Fruit fly (Drosophila melanogaster) whole organism, embryonic: Measurements from ENCODE around the gene CG13385.

Source experiments
- Abd-B ChIP-seq: fragments of 200-800 bp; sonication (Bioruptor generic); optimal IDR thresholded peaks from 2 replicates; lab custom pipeline; 2018; ENCODE audit warnings: missing biosample characterization, mild to moderate bottlenecking, missing genetic modification characterization, moderate library complexity
- Aef1 ChIP-seq: fragments of 200-800 bp; sonication (Bioruptor generic); IDR thresholded peaks from 3 replicates; pipeline ENCODE4 v1.3.6; 2022; ENCODE audit warnings: missing biosample characterization, missing genetic modification characterization
- CG10321 ChIP-seq: fragments of 200-800 bp; sonication (Bioruptor generic); IDR thresholded peaks from 2 replicates; pipeline ENCODE4 v1.3.6; 2022; ENCODE audit warnings: missing biosample characterization, missing genetic modification characterization
- CG11723 ChIP-seq: fragments of 200-800 bp; sonication (Bioruptor generic); optimal IDR thresholded peaks from 2 replicates; lab custom pipeline; 2017; ENCODE audit warnings: missing biosample characterization, mild to moderate bottlenecking, missing genetic modification characterization
- CG12769 ChIP-seq: fragments of 200-800 bp; sonication (Bioruptor generic); optimal IDR thresholded peaks from 2 replicates; lab custom pipeline; 2019; ENCODE audit warnings: missing biosample characterization, mild to moderate bottlenecking, missing genetic modification characterization, moderate library complexity
- CG14014 ChIP-seq: fragments of 200-800 bp; sonication (Bioruptor generic); IDR thresholded peaks from 2 replicates; pipeline ENCODE4 v1.3.6; 2022; ENCODE audit warnings: missing biosample characterization, missing genetic modification characterization
- CG16813 ChIP-seq: fragments of 200-800 bp; sonication (Bioruptor generic); IDR thresholded peaks from 3 replicates; pipeline ENCODE4 v1.3.6; 2022; ENCODE audit warnings: missing biosample characterization, missing genetic modification characterization; ENCODE audit not compliant: partially characterized antibody
- CG17361 ChIP-seq: fragments of 200-800 bp; sonication (Bioruptor generic); IDR thresholded peaks from 3 replicates; pipeline ENCODE4 v1.3.6; 2022; ENCODE audit warnings: missing biosample characterization, missing genetic modification characterization
- CG18476 ChIP-seq: fragments of 200-800 bp; sonication (Bioruptor generic); optimal IDR thresholded peaks from 2 replicates; lab custom pipeline; 2016; ENCODE audit warnings: missing biosample characterization, mild to moderate bottlenecking, missing genetic modification characterization
- CG18619 ChIP-seq: fragments of 200-800 bp; sonication (Bioruptor generic); optimal IDR thresholded peaks from 3 replicates; lab custom pipeline; 2017; ENCODE audit warnings: missing biosample characterization, mild to moderate bottlenecking, missing genetic modification characterization
- CG2116 ChIP-seq: fragments of 200-800 bp; sonication (Bioruptor generic); optimal IDR thresholded peaks from 3 replicates; lab custom pipeline; 2018; ENCODE audit warnings: missing biosample characterization, mild to moderate bottlenecking, missing genetic modification characterization
- CG34224 ChIP-seq: fragments of 200-800 bp; sonication (Bioruptor generic); IDR thresholded peaks from 3 replicates; pipeline ENCODE4 v1.3.6; 2022; ENCODE audit warnings: missing biosample characterization, missing genetic modification characterization; ENCODE audit not compliant: partially characterized antibody
- CG4328 ChIP-seq: fragments of 200-800 bp; sonication (Bioruptor generic); optimal IDR thresholded peaks from 3 replicates; lab custom pipeline; 2017; ENCODE audit warnings: missing biosample characterization, missing genetic modification reagents, missing genetic modification characterization
- CG4360 ChIP-seq: fragments of 200-800 bp; sonication (Bioruptor generic); IDR thresholded peaks from 2 replicates; pipeline ENCODE4 v1.3.6; 2022; ENCODE audit warnings: missing biosample characterization, missing genetic modification characterization
- CG4424 ChIP-seq: fragments of 200-800 bp; sonication (Bioruptor generic); optimal IDR thresholded peaks from 3 replicates; lab custom pipeline; 2016; ENCODE audit warnings: missing biosample characterization, missing genetic modification characterization
- CG7839 ChIP-seq: fragments of 200-800 bp; sonication (Bioruptor generic); optimal IDR thresholded peaks from 3 replicates; lab custom pipeline; 2018; ENCODE audit warnings: missing biosample characterization, mild to moderate bottlenecking, missing genetic modification characterization, moderate library complexity
- CG7987 ChIP-seq: fragments of 200-800 bp; sonication (Bioruptor generic); optimal IDR thresholded peaks from 2 replicates; lab custom pipeline; 2018; ENCODE audit warnings: missing biosample characterization, mild to moderate bottlenecking, missing genetic modification characterization, moderate library complexity
- CG8089 ChIP-seq: fragments of 200-800 bp; sonication (Bioruptor generic); optimal IDR thresholded peaks from 3 replicates; lab custom pipeline; 2016; ENCODE audit warnings: missing biosample characterization, missing genetic modification characterization
- CHES-1-like ChIP-seq: fragments of 200-800 bp; sonication (Bioruptor generic); optimal IDR thresholded peaks from 2 replicates; lab custom pipeline; 2016; ENCODE audit warnings: missing biosample characterization, missing genetic modification characterization
- Dad ChIP-seq: fragments of 200-800 bp; sonication (Bioruptor generic); optimal IDR thresholded peaks from 3 replicates; lab custom pipeline; 2016; ENCODE audit warnings: missing biosample characterization, missing genetic modification characterization
- Dll ChIP-seq: fragments of 200-800 bp; sonication (Bioruptor generic); IDR thresholded peaks from 4 replicates; pipeline ENCODE4 v1.3.6; 2022; ENCODE audit warnings: missing biosample characterization, missing genetic modification characterization; ENCODE audit not compliant: partially characterized antibody
- Eip74EF ChIP-seq, 2 experiments: fragments of 200-800 bp in 1 of 2; fragments of >200 bp in 1 of 2; sonication (Bioruptor generic) in 1 of 2; optimal IDR thresholded peaks; 2 replicates each; lab custom pipeline; 2017 to 2019; ENCODE audit warnings: missing biosample characterization in 2 of 2, missing genetic modification characterization in 2 of 2, mild to moderate bottlenecking in 1 of 2, moderate library complexity in 1 of 2
- Ets65A ChIP-seq: fragments of 200-800 bp; sonication (Bioruptor generic); peaks from one replicate; lab custom pipeline; 2016; ENCODE audit warnings: missing biosample characterization, missing genetic modification characterization
- HLH3B ChIP-seq: fragments of 200-800 bp; sonication (Bioruptor generic); IDR thresholded peaks from 2 replicates; pipeline ENCODE4 v1.3.6; 2022; ENCODE audit warnings: missing biosample characterization, missing genetic modification characterization
- Hr3 ChIP-seq: fragments of 200-800 bp; sonication (Bioruptor generic); optimal IDR thresholded peaks from 3 replicates; lab custom pipeline; 2016; ENCODE audit warnings: missing biosample characterization, missing genetic modification characterization
- MBD-R2 ChIP-seq: fragments of 200-800 bp; sonication (Bioruptor generic); IDR thresholded peaks from 2 replicates; pipeline ENCODE4 v1.3.6; 2022; ENCODE audit warnings: missing biosample characterization, missing genetic modification characterization
- Nf-YB ChIP-seq: fragments of 200-800 bp; sonication (Bioruptor generic); optimal IDR thresholded peaks from 3 replicates; lab custom pipeline; 2019; ENCODE audit warnings: missing biosample characterization, mild to moderate bottlenecking, missing genetic modification characterization, moderate library complexity
- Sin3A ChIP-seq: fragments of >200 bp; optimal IDR thresholded peaks from 2 replicates; lab custom pipeline; 2018
- Trl ChIP-seq, 3 experiments: fragments of >200 bp in 2 of 3; fragments of 200-800 bp in 1 of 3; sonication (Bioruptor generic) in 1 of 3; optimal IDR thresholded peaks; 2 replicates in 1 of 3; 3 replicates in 2 of 3; lab custom pipeline; 2016 to 2017; ENCODE audit warnings: missing biosample characterization in 1 of 3, missing genetic modification characterization in 1 of 3
- ato ChIP-seq: fragments of 200-800 bp; sonication (Bioruptor generic); IDR thresholded peaks from 2 replicates; pipeline ENCODE4 v1.3.6; 2022; ENCODE audit warnings: missing biosample characterization, missing genetic modification characterization; ENCODE audit not compliant: partially characterized antibody
- bab2 ChIP-seq: fragments of 200-800 bp; sonication (Bioruptor generic); optimal IDR thresholded peaks from 2 replicates; lab custom pipeline; 2016; ENCODE audit warnings: missing biosample characterization, missing genetic modification characterization
- bowl ChIP-seq: fragments of 200-800 bp; sonication (Bioruptor generic); IDR thresholded peaks from 2 replicates; pipeline ENCODE4 v1.3.6; 2022; ENCODE audit warnings: missing biosample characterization, missing genetic modification characterization
- cas ChIP-seq: fragments of 200-800 bp; sonication (Bioruptor generic); IDR thresholded peaks from 2 replicates; pipeline ENCODE4 v1.3.6; 2022; ENCODE audit warnings: missing biosample characterization, missing genetic modification characterization
- chinmo ChIP-seq: fragments of 200-800 bp; sonication (Bioruptor generic); IDR thresholded peaks from 4 replicates; pipeline ENCODE4 v1.3.6; 2022; ENCODE audit warnings: missing biosample characterization, missing genetic modification characterization; ENCODE audit not compliant: partially characterized antibody
- chn ChIP-seq: fragments of 200-800 bp; sonication (Bioruptor generic); optimal IDR thresholded peaks from 2 replicates; lab custom pipeline; 2016; ENCODE audit warnings: missing biosample characterization, missing genetic modification characterization
- da ChIP-seq: fragments of 200-800 bp; sonication (Bioruptor generic); optimal IDR thresholded peaks from 2 replicates; lab custom pipeline; 2016; ENCODE audit warnings: missing biosample characterization, missing genetic modification characterization
- dmrt99B ChIP-seq: fragments of 200-800 bp; sonication (Bioruptor generic); optimal IDR thresholded peaks from 2 replicates; lab custom pipeline; 2018; ENCODE audit warnings: missing biosample characterization, mild to moderate bottlenecking, missing genetic modification characterization, moderate library complexity
- gce ChIP-seq: fragments of 200-800 bp; sonication (Bioruptor generic); IDR thresholded peaks from 3 replicates; pipeline ENCODE4 v1.3.6; 2022; ENCODE audit warnings: missing biosample characterization, missing genetic modification characterization
- gsb-n ChIP-seq: fragments of 200-800 bp; sonication (Bioruptor generic); optimal IDR thresholded peaks from 3 replicates; lab custom pipeline; 2018; ENCODE audit warnings: missing biosample characterization, mild to moderate bottlenecking, missing genetic modification characterization
- hb ChIP-seq: fragments of 200-800 bp; sonication (Bioruptor generic); IDR thresholded peaks from 3 replicates; pipeline ENCODE4 v1.3.6; 2022; ENCODE audit warnings: missing biosample characterization, missing genetic modification characterization; ENCODE audit not compliant: partially characterized antibody
- luna ChIP-seq: fragments of 200-800 bp; sonication (Bioruptor generic); optimal IDR thresholded peaks from 2 replicates; lab custom pipeline; 2016; ENCODE audit warnings: missing biosample characterization, missing genetic modification characterization
- nau ChIP-seq: fragments of 200-800 bp; sonication (Bioruptor generic); optimal IDR thresholded peaks from 3 replicates; lab custom pipeline; 2017; ENCODE audit warnings: missing biosample characterization, mild to moderate bottlenecking, missing genetic modification characterization, missing genetic modification reagents
- peb ChIP-seq: fragments of 200-800 bp; sonication (Bioruptor generic); IDR thresholded peaks from 2 replicates; pipeline ENCODE4 v1.3.6; 2022; ENCODE audit warnings: missing biosample characterization, missing genetic modification characterization
- pzg ChIP-seq: fragments of 200-800 bp; sonication (Bioruptor generic); optimal IDR thresholded peaks from 3 replicates; lab custom pipeline; 2018; ENCODE audit warnings: missing biosample characterization, mild to moderate bottlenecking, missing genetic modification characterization, moderate library complexity
- run ChIP-seq: fragments of 200-800 bp; sonication (Bioruptor generic); optimal IDR thresholded peaks from 3 replicates; lab custom pipeline; 2018; ENCODE audit warnings: missing biosample characterization, mild to moderate bottlenecking, missing genetic modification characterization
- schlank ChIP-seq: fragments of 200-800 bp; sonication (Bioruptor generic); optimal IDR thresholded peaks from 2 replicates; lab custom pipeline; 2018; ENCODE audit warnings: missing biosample characterization, mild to moderate bottlenecking, missing genetic modification characterization
- ssp ChIP-seq: fragments of 200-800 bp; sonication (Bioruptor generic); IDR thresholded peaks from 2 replicates; pipeline ENCODE4 v1.3.6; 2022; ENCODE audit warnings: missing biosample characterization, missing genetic modification characterization
- tio ChIP-seq: fragments of 200-800 bp; sonication (Bioruptor generic); optimal IDR thresholded peaks from 2 replicates; lab custom pipeline; 2017; ENCODE audit warnings: missing biosample characterization, missing genetic modification characterization, inconsistent platforms
- unpg ChIP-seq: fragments of 200-800 bp; sonication (Bioruptor generic); optimal IDR thresholded peaks from 3 replicates; lab custom pipeline; 2018; ENCODE audit warnings: missing biosample characterization, mild to moderate bottlenecking, missing genetic modification characterization, moderate library complexity
- z ChIP-seq: fragments of 200-800 bp; sonication (Bioruptor generic); IDR thresholded peaks from 3 replicates; pipeline ENCODE4 v1.3.6; 2022; ENCODE audit warnings: missing biosample characterization, missing genetic modification characterization
- zfh2 ChIP-seq: fragments of 200-800 bp; sonication (Bioruptor generic); optimal IDR thresholded peaks from 2 replicates; lab custom pipeline; 2016; ENCODE audit warnings: missing biosample characterization, missing genetic modification characterization

CG13385 gene

DNA sequence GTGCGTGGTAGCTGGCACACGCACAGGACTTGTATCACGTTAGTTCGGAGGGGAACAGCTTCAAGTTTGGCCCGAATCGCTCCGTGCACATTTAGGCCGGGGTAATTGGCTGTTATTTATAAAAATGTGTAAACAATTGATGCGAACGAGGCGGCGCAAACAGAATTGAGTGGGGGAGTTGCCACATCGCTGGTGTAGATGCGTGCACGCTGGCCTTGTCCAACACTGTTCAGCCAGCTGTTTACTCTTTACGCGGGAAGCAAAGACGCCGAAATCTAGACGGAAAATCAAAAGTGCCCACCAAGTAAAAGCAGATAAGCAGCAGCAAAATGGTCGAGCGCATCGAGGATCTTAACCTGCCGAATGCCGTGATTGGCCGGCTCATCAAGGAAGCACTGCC, 40.7 kb downstream of the CG13385 start, which contains the start of the genes D12 and Chrac-14 (continued):
- no peak for TF ChIP-seq gsb-n
- no peak for TF ChIP-seq CHES-1-like (GFP tag; lab: Kevin White, UChicago)
- TF ChIP-seq hb, result no peak
- TF ChIP-seq CG11723 (GFP tag; lab: Kevin White, UChicago), result no peak
- peak; percentile 98 for TF ChIP-seq MBD-R2 (GFP tag; lab: Robert Waterston, UW)
- TF ChIP-seq tio (GFP tag; lab: Kevin White, UChicago), result no peak
- TF ChIP-seq run (tag; lab: Kevin White, UChicago), result no peak
- TF ChIP-seq Hr3 (GFP tag; lab: Kevin White, UChicago), result no peak
- no peak for TF ChIP-seq unpg (GFP tag; lab: Kevin White, UChicago)
- TF ChIP-seq gce, result no peak
- 0 out of 4 replicates have a peak, but pooled peaks have one; percentile 10 for TF ChIP-seq chinmo (GFP tag; lab: Robert Waterston, UW)
- TF ChIP-seq bab2, result no peak
- peak; percentile 60 for TF ChIP-seq pzg
- no peak for TF ChIP-seq CG7839 (tag; lab: Kevin White, UChicago)
- TF ChIP-seq Trl (optimal IDR thresholded peaks at IDR 0.05; lab: Kevin White, UChicago), result no peak
- no peak for TF ChIP-seq Trl (GFP tag; optimal IDR thresholded peaks at IDR 0.05; lab: Kevin White, UChicago)
- TF ChIP-seq z, result no peak
- TF ChIP-seq CG10321 (GFP tag; lab: Robert Waterston, UW), result no peak
- TF ChIP-seq CG18619 (GFP tag; lab: Kevin White, UChicago), result no peak
- no peak for TF ChIP-seq Nf-YB (GFP tag; lab: Kevin White, UChicago)
- no peak for TF ChIP-seq CG4328 (GFP tag; lab: Kevin White, UChicago)
- TF ChIP-seq CG16813, result no peak
- no peak for TF ChIP-seq CG14014 (GFP tag; lab: Robert Waterston, UW)
- no peak for TF ChIP-seq bowl (GFP tag; lab: Robert Waterston, UW)
- no peak for TF ChIP-seq Abd-B (GFP tag; lab: Kevin White, UChicago)
- TF ChIP-seq schlank (tag; lab: Kevin White, UChicago), result no peak
- TF ChIP-seq CG18476 (GFP tag; lab: Kevin White, UChicago), result no peak
- TF ChIP-seq peb (GFP tag; lab: Robert Waterston, UW), result no peak
- peak; percentile 50 for TF ChIP-seq Sin3A (lab: Kevin White, UChicago)
- TF ChIP-seq ato, result no peak
- peak; percentile 14 for TF ChIP-seq zfh2 (GFP tag; lab: Kevin White, UChicago)
- no peak for TF ChIP-seq CG7987 (GFP tag; lab: Kevin White, UChicago)
- TF ChIP-seq Dll, result 0 out of 4 replicates have a peak, but pooled peaks have one; percentile 26
- TF ChIP-seq CG4360 (GFP tag; lab: Robert Waterston, UW), result no peak
- no peak for TF ChIP-seq Dad (GFP tag; lab: Kevin White, UChicago)
- no peak for TF ChIP-seq nau (GFP tag; lab: Kevin White, UChicago)
- peak; percentile 18 for TF ChIP-seq CG8089 (GFP tag; lab: Kevin White, UChicago)
- no peak for TF ChIP-seq Aef1 (GFP tag; lab: Robert Waterston, UW)
- no peak for TF ChIP-seq cas (GFP tag; lab: Robert Waterston, UW)
- TF ChIP-seq Eip74EF (GFP tag; optimal IDR thresholded peaks at IDR 0.05; lab: Kevin White, UChicago), result no peak
- no peak for TF ChIP-seq CG4424 (GFP tag; lab: Kevin White, UChicago)
- no peak for TF ChIP-seq HLH3B
- no peak for TF ChIP-seq CG2116
- no peak for TF ChIP-seq CG17361 (GFP tag; lab: Robert Waterston, UW)
- TF ChIP-seq Ets65A (GFP tag; lab: Kevin White, UChicago), result no peak
- TF ChIP-seq da (GFP tag; lab: Kevin White, UChicago), result no peak
- no peak for TF ChIP-seq CG12769 (tag; lab: Kevin White, UChicago)
- TF ChIP-seq ssp (GFP tag; lab: Robert Waterston, UW), result no peak
- no peak for TF ChIP-seq dmrt99B (tag; lab: Kevin White, UChicago)
- TF ChIP-seq chn (GFP tag; lab: Kevin White, UChicago), result no peak
- TF ChIP-seq CG34224 (GFP tag; lab: Robert Waterston, UW), result no peak
- TF ChIP-seq luna (GFP tag; lab: Kevin White, UChicago), result peak; percentile 11
